Fruit fly (Drosophila melanogaster) whole organism, prepupa: ENCODE results near the gene Hn.

Experiments
- CG10631 ChIP-seq: fragments of 200-800 bp; sonication (Bioruptor generic); optimal IDR thresholded peaks from 2 replicates; lab custom pipeline; 2016; ENCODE audit warnings: missing biosample characterization, missing genetic modification characterization
- CG10669 ChIP-seq: fragments of 200-800 bp; sonication (Bioruptor generic); optimal IDR thresholded peaks from 3 replicates; lab custom pipeline; 2018; ENCODE audit warnings: missing biosample characterization, mild to moderate bottlenecking, missing genetic modification characterization, moderate library complexity
- CG11762 ChIP-seq: fragments of 200-800 bp; sonication (Bioruptor generic); optimal IDR thresholded peaks from 3 replicates; lab custom pipeline; 2016; ENCODE audit warnings: missing biosample characterization, missing genetic modification characterization; ENCODE audit not compliant: insufficient read depth
- CG15336 ChIP-seq: fragments of 200-800 bp; sonication (Bioruptor generic); IDR thresholded peaks from 2 replicates; pipeline ENCODE4 v1.3.6; 2022; ENCODE audit warnings: missing biosample characterization, missing genetic modification characterization
- CG1621 ChIP-seq: fragments of 200-800 bp; sonication (Bioruptor generic); optimal IDR thresholded peaks from 3 replicates; lab custom pipeline; 2018; ENCODE audit warnings: missing biosample characterization, mild to moderate bottlenecking, missing genetic modification characterization
- CG32006 ChIP-seq: fragments of 200-800 bp; sonication (Bioruptor generic); optimal IDR thresholded peaks from 3 replicates; lab custom pipeline; 2017; ENCODE audit warnings: missing biosample characterization, mild to moderate bottlenecking, missing genetic modification characterization
- CG34406 ChIP-seq: fragments of 200-800 bp; sonication (Bioruptor generic); optimal IDR thresholded peaks from 3 replicates; lab custom pipeline; 2016; ENCODE audit warnings: missing biosample characterization, missing genetic modification characterization
- CG3919 ChIP-seq: fragments of 200-800 bp; sonication (Bioruptor generic); optimal IDR thresholded peaks from 3 replicates; lab custom pipeline; 2016; ENCODE audit warnings: missing biosample characterization, missing genetic modification characterization
- CG4318 ChIP-seq: fragments of 200-800 bp; sonication (Bioruptor generic); optimal IDR thresholded peaks from 3 replicates; lab custom pipeline; 2017; ENCODE audit warnings: missing biosample characterization, mild to moderate bottlenecking, missing genetic modification characterization
- CG6163 ChIP-seq: fragments of 200-800 bp; sonication (Bioruptor generic); IDR thresholded peaks from 3 replicates; pipeline ENCODE4 v1.3.6; 2022; ENCODE audit warnings: missing biosample characterization, missing genetic modification characterization
- CG6276 ChIP-seq: fragments of 200-800 bp; sonication (Bioruptor generic); optimal IDR thresholded peaks from 2 replicates; lab custom pipeline; 2017; ENCODE audit warnings: missing biosample characterization, mild to moderate bottlenecking, missing genetic modification characterization
- CG7368 ChIP-seq: fragments of 200-800 bp; sonication (Bioruptor generic); optimal IDR thresholded peaks from 3 replicates; lab custom pipeline; 2016; ENCODE audit warnings: missing biosample characterization, missing genetic modification characterization
- CG8119 ChIP-seq: fragments of 200-800 bp; sonication (Bioruptor generic); IDR thresholded peaks from 3 replicates; pipeline ENCODE4 v1.3.6; 2022; ENCODE audit warnings: missing biosample characterization, missing genetic modification characterization
- CG8319 ChIP-seq: fragments of 200-800 bp; sonication (Bioruptor generic); optimal IDR thresholded peaks from 3 replicates; lab custom pipeline; 2016; ENCODE audit warnings: missing biosample characterization, missing genetic modification characterization
- CG9139 ChIP-seq: fragments of 200-800 bp; sonication (Bioruptor generic); optimal IDR thresholded peaks from 3 replicates; lab custom pipeline; 2017; ENCODE audit warnings: missing biosample characterization, mild to moderate bottlenecking, missing genetic modification characterization
- Eip93F ChIP-seq: fragments of 200-800 bp; sonication (Bioruptor generic); optimal IDR thresholded peaks from 2 replicates; lab custom pipeline; 2016; ENCODE audit warnings: missing biosample characterization, mild to moderate bottlenecking, missing genetic modification characterization
- Ets96B ChIP-seq: fragments of 200-800 bp; optimal IDR thresholded peaks from 2 replicates; lab custom pipeline; 2019; ENCODE audit warnings: missing biosample characterization, mild to moderate bottlenecking, missing genetic modification characterization, moderate library complexity
- Gug ChIP-seq: fragments of 200-800 bp; sonication (Bioruptor generic); IDR thresholded peaks from 2 replicates; pipeline ENCODE4 v1.3.6; 2022; ENCODE audit warnings: missing biosample characterization, missing genetic modification characterization
- Hr38 ChIP-seq: sonication (Bioruptor generic); optimal IDR thresholded peaks from 2 replicates; lab custom pipeline; 2016; ENCODE audit warnings: missing biosample characterization, missing genetic modification characterization
- Hr39 ChIP-seq: fragments of 200-800 bp; sonication (Bioruptor generic); optimal IDR thresholded peaks from 2 replicates; lab custom pipeline; 2016; ENCODE audit warnings: missing biosample characterization, missing genetic modification characterization
- Hr4 ChIP-seq: fragments of 200-800 bp; sonication (Bioruptor generic); optimal IDR thresholded peaks from 3 replicates; lab custom pipeline; 2016; ENCODE audit warnings: missing biosample characterization, missing genetic modification characterization
- Lpt ChIP-seq: fragments of 200-800 bp; sonication (Bioruptor generic); optimal IDR thresholded peaks from 3 replicates; lab custom pipeline; 2016; ENCODE audit warnings: missing biosample characterization, missing genetic modification characterization
- Met ChIP-seq: fragments of 200-800 bp; sonication (Bioruptor generic); optimal IDR thresholded peaks from 3 replicates; lab custom pipeline; 2016; ENCODE audit warnings: missing biosample characterization, missing genetic modification characterization
- Smox ChIP-seq: fragments of 200-800 bp; sonication (Bioruptor generic); optimal IDR thresholded peaks from 3 replicates; lab custom pipeline; 2016; ENCODE audit warnings: missing biosample characterization, missing genetic modification characterization
- Sox14 ChIP-seq: fragments of 200-800 bp; sonication (Bioruptor generic); optimal IDR thresholded peaks from 3 replicates; lab custom pipeline; 2016; ENCODE audit warnings: missing biosample characterization, missing genetic modification characterization
- acj6 ChIP-seq: fragments of 200-800 bp; sonication (Bioruptor generic); optimal IDR thresholded peaks from 3 replicates; lab custom pipeline; 2016; ENCODE audit warnings: missing biosample characterization, missing genetic modification characterization
- dac ChIP-seq: fragments of 200-800 bp; sonication (Bioruptor generic); optimal IDR thresholded peaks from 2 replicates; lab custom pipeline; 2017; ENCODE audit warnings: missing biosample characterization, mild to moderate bottlenecking, missing genetic modification characterization
- eg ChIP-seq: fragments of 200-800 bp; sonication (Bioruptor generic); IDR thresholded peaks from 3 replicates; pipeline ENCODE4 v1.3.6; 2022; ENCODE audit warnings: missing biosample characterization, missing genetic modification characterization
- esn ChIP-seq: fragments of 200-800 bp; sonication (Bioruptor generic); optimal IDR thresholded peaks from 2 replicates; lab custom pipeline; 2016; ENCODE audit warnings: missing biosample characterization, mild to moderate bottlenecking, missing genetic modification characterization, moderate library complexity
- fd59A ChIP-seq: fragments of 200-800 bp; sonication (Bioruptor generic); optimal IDR thresholded peaks from 2 replicates; lab custom pipeline; 2017; ENCODE audit warnings: missing biosample characterization, mild to moderate bottlenecking, missing genetic modification characterization, missing genetic modification reagents
- fd85E ChIP-seq: fragments of 200-800 bp; sonication (Bioruptor generic); optimal IDR thresholded peaks from 3 replicates; lab custom pipeline; 2016; ENCODE audit warnings: missing biosample characterization, missing genetic modification characterization
- fkh ChIP-seq: fragments of 200-800 bp; sonication (Bioruptor generic); optimal IDR thresholded peaks from 3 replicates; lab custom pipeline; 2017; ENCODE audit warnings: missing biosample characterization, mild to moderate bottlenecking, missing genetic modification characterization, moderate library complexity
- net ChIP-seq: fragments of 200-800 bp; sonication (Bioruptor generic); optimal IDR thresholded peaks from 3 replicates; lab custom pipeline; 2016; ENCODE audit warnings: missing biosample characterization, missing genetic modification characterization
- pdm3 ChIP-seq: fragments of 200-800 bp; sonication (Bioruptor generic); optimal IDR thresholded peaks from 3 replicates; lab custom pipeline; 2016; ENCODE audit warnings: missing biosample characterization, missing genetic modification characterization
- spab ChIP-seq: fragments of 200-800 bp; sonication (Bioruptor generic); optimal IDR thresholded peaks from 2 replicates; lab custom pipeline; 2017; ENCODE audit warnings: missing biosample characterization, mild to moderate bottlenecking, missing genetic modification characterization, missing genetic modification reagents
- ss ChIP-seq, 2 experiments: fragments of 200-800 bp; sonication (Bioruptor generic); optimal IDR thresholded peaks; 2 replicates in 1 of 2; 3 replicates in 1 of 2; lab custom pipeline; 2017 to 2018; ENCODE audit warnings: mild to moderate bottlenecking in 2 of 2, missing biosample characterization in 2 of 2, missing genetic modification characterization in 2 of 2, moderate library complexity in 1 of 2
- svp ChIP-seq: fragments of 200-800 bp; sonication (Bioruptor generic); peaks from one replicate; lab custom pipeline; 2016; ENCODE audit warnings: missing biosample characterization, missing genetic modification characterization
- topi ChIP-seq: fragments of 200-800 bp; sonication (Bioruptor generic); optimal IDR thresholded peaks from 3 replicates; lab custom pipeline; 2016; ENCODE audit warnings: missing biosample characterization, missing genetic modification characterization
- vri ChIP-seq: fragments of 200-800 bp; sonication (Bioruptor generic); optimal IDR thresholded peaks from 3 replicates; lab custom pipeline; 2016; ENCODE audit warnings: missing biosample characterization, mild to moderate bottlenecking, missing genetic modification characterization

Gene Hn

dm6 chr3L:7718561-7719417, 41.5 kb upstream of the Hn start, which contains the start of gene Mcad (continued):
- TF ChIP-seq fd85E (GFP tag; lab: Kevin White, UChicago) (peak; percentile 83), CG7368 (GFP tag; lab: Kevin White, UChicago) (peak; percentile 94), CG32006 (GFP tag; lab: Kevin White, UChicago) (peak; percentile 99), CG4318 (GFP tag; lab: Kevin White, UChicago) (peak; percentile 97), Met (GFP tag; lab: Kevin White, UChicago) (peak; percentile 96), Ets96B (tag; lab: Kevin White, UChicago) (peak; percentile 93), ss (GFP tag; optimal IDR thresholded peaks at IDR 0.05; lab: Kevin White, UChicago) (peak; percentile 96 to 97), Gug (GFP tag; lab: Robert Waterston, UW) (peak; percentile 86), fd59A (GFP tag; lab: Kevin White, UChicago) (peak; percentile 94), CG10631 (peak; percentile 96), vri (GFP tag; lab: Kevin White, UChicago) (peak; percentile 94), acj6 (peak; percentile 97), CG1621 (peak; percentile 90), CG15336 (GFP tag; lab: Robert Waterston, UW) (peak; percentile 94), CG8319 (GFP tag; lab: Kevin White, UChicago) (peak; percentile 87), fkh (peak; percentile 46), Lpt (GFP tag; lab: Kevin White, UChicago) (peak; percentile 95), topi (GFP tag; lab: Kevin White, UChicago) (peak; percentile 95), CG34406 (GFP tag; lab: Kevin White, UChicago) (peak; percentile 98), Hr38 (GFP tag; lab: Kevin White, UChicago) (no peak), esn (GFP tag; lab: Kevin White, UChicago) (peak; percentile 98), Hr4 (peak; percentile 96), CG10669 (GFP tag; lab: Kevin White, UChicago) (peak; percentile 91), Sox14 (GFP tag; lab: Kevin White, UChicago) (peak; percentile 95), CG3919 (GFP tag; lab: Kevin White, UChicago) (peak; percentile 96), CG9139 (GFP tag; lab: Kevin White, UChicago) (peak; percentile 95), CG8119 (peak; percentile 95), svp (GFP tag; lab: Kevin White, UChicago) (peak; percentile 97), Smox (GFP tag; lab: Kevin White, UChicago) (peak; percentile 96), eg (GFP tag; lab: Robert Waterston, UW) (peak; percentile 90), CG11762 (peak; percentile 93), spab (GFP tag; lab: Kevin White, UChicago) (peak; percentile 94), net (GFP tag; lab: Kevin White, UChicago) (peak; percentile 98), CG6163 (peak; percentile 89), Hr39 (peak; percentile 91)

- TF ChIP-seq CG15336 (GFP tag; lab: Robert Waterston, UW), result 0 out of 2 replicates have a peak, but pooled peaks have one; percentile 5
- TF ChIP-seq CG6276 (GFP tag; lab: Kevin White, UChicago), result peak; percentile 10
- no peak for TF ChIP-seq dac
- peak; percentile 3 to 60 for TF ChIP-seq ss (GFP tag; optimal IDR thresholded peaks at IDR 0.05; lab: Kevin White, UChicago)
- peak; percentile 38 for TF ChIP-seq CG9139 (GFP tag; lab: Kevin White, UChicago)
These were observed 40.8 kb upstream of the Hn start for dm6 chr3L:7719418-7719789.

- no peak for TF ChIP-seq pdm3 (GFP tag; lab: Kevin White, UChicago)
- peak; percentile 72 for TF ChIP-seq Eip93F (GFP tag; lab: Kevin White, UChicago)
These were observed 38.7 kb upstream of the Hn start for dm6 chr3L:7721527-7721926.
